Fruit fly (Drosophila melanogaster): ENCODE measurements around the gene Naam.

Gene Naam

DNA sequence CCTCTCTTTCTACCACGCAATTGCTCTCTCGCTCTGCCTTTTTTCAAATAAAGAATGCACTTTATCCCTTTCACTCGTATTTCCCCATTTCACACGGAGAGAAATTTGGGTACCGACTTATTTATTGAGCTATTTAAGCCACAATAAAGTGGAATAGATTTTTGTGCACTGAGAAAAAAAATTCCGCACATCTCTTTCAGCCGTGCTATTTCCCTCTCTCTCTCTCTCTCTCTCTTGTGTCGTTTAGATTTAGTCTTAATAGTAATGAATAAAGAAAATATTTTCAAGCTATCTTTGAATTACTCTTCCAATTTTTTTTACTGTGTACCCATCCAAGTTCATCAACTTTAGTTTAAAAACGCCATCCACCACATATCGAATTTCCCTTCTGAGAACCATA lies 47.6 kb upstream of the Naam start:
- no peak for TF ChIP-seq woc (GFP tag; optimal IDR thresholded peaks at IDR 0.05)
- TF ChIP-seq dsf (GFP tag; optimal IDR thresholded peaks at IDR 0.05; ENCODE audit: borderline replicate concordance): no peak
- peak; percentile 37 for TF ChIP-seq h (GFP tag; optimal IDR thresholded peaks at IDR 0.05)
- TF ChIP-seq Hr78 (GFP tag; optimal IDR thresholded peaks at IDR 0.05): no peak
- no peak for TF ChIP-seq jim (GFP tag; optimal IDR thresholded peaks at IDR 0.05)
- TF ChIP-seq OdsH (GFP tag; optimal IDR thresholded peaks at IDR 0.05): peak; percentile 26
- TF ChIP-seq ey (GFP tag; optimal IDR thresholded peaks at IDR 0.05): peak; percentile 34
- TF ChIP-seq CrebA (GFP tag; optimal IDR thresholded peaks at IDR 0.05; ENCODE audit: borderline replicate concordance): no peak
- no peak for TF ChIP-seq usp (GFP tag; optimal IDR thresholded peaks at IDR 0.05)
- no peak for TF ChIP-seq Abd-B (GFP tag; optimal IDR thresholded peaks at IDR 0.05)
- TF ChIP-seq Dif (GFP tag; optimal IDR thresholded peaks at IDR 0.05; ENCODE audit: partially characterized antibody): no peak
- TF ChIP-seq psq (GFP tag; optimal IDR thresholded peaks at IDR 0.05): peak; percentile 14
- TF ChIP-seq foxo (GFP tag; optimal IDR thresholded peaks at IDR 0.05): peak in 1 of 2 experiments; percentile 60
- TF ChIP-seq dmrt93B (GFP tag; optimal IDR thresholded peaks at IDR 0.05): no peak
- peak; percentile 35 for TF ChIP-seq br (GFP tag; optimal IDR thresholded peaks at IDR 0.05)
- peak; percentile 41 for TF ChIP-seq rgr (GFP tag; optimal IDR thresholded peaks at IDR 0.05)
- no peak for TF ChIP-seq brk (GFP tag; optimal IDR thresholded peaks at IDR 0.05)
- peak; percentile 48 for TF ChIP-seq fru (GFP tag; optimal IDR thresholded peaks at IDR 0.05)
- no peak for TF ChIP-seq Mio (GFP tag; optimal IDR thresholded peaks at IDR 0.05)
- TF ChIP-seq sage (GFP tag; optimal IDR thresholded peaks at IDR 0.05): peak; percentile 40
- TF ChIP-seq HLH106 (tag; optimal IDR thresholded peaks at IDR 0.05): peak; percentile 50
- no peak for TF ChIP-seq lola (GFP tag; optimal IDR thresholded peaks at IDR 0.05)
- peak; percentile 4 for TF ChIP-seq CG32264 (GFP tag; optimal IDR thresholded peaks at IDR 0.05)
- TF ChIP-seq Sp1 (GFP tag; optimal IDR thresholded peaks at IDR 0.05): peak; percentile 36

DNA sequence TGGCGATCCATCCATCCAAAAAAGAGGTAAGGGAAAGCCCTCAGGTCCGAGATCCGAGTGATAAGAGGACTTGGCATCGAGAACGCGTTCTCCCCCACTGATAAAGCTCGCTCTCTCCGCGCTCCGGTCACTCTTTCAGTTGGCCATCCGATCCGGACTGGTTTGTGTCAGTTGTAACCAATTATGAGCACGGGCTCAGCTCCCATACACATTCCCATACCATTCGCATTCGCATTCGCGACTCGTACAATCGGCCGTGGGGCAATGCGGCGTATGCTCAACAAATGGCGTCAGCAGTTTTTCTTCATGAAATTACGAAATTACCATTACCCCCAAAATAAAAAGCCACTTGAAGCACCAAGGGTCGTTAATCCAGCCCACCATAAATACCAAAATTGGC lies 46.8 kb upstream of the Naam start:
- peak; percentile 19 for TF ChIP-seq Dif (GFP tag; optimal IDR thresholded peaks at IDR 0.05; ENCODE audit: partially characterized antibody)
- TF ChIP-seq Abd-B (GFP tag; optimal IDR thresholded peaks at IDR 0.05): no peak

DNA sequence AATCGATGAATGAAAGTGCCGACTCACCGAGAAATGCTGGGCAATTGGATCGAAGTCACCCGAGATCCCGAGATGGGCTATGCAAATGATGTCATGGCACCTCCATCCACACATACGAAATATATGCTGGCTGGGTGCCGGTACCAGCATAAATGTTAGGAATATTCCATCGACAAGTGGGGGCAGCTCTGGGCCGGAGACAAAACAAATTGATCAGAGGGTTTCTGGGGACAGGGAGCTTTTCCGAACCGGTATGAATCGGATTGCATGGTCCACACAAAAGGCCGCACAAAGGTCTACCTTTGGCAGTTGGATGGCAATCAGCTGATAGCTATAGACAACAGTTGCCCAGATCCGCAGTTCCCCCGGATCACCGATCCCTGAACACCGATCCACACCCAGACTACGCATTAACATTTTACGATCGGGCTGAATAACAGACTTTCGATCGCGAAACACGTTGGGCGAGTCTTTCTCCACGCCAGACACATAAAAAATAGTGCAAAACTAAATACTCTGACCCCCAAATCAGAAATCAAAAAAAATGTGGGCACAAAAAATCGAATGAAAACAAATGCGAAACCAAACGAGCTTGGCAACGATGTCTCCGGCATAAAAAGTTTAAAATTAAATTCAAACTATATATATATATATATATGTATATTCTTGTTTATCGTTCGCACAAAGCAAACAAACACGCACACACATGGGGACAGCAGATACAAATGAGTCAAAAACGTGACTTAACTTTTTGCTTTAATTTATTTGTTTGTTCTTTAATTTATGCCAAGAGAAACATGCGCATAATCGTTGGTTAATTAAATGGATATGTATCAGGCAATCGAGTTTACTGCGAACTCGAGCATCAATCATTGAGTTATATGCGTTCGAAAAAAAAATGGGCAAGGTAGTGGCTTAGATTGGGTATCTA lies 45.7 kb upstream of the Naam start:
- TF ChIP-seq Dfd (GFP tag; optimal IDR thresholded peaks at IDR 0.05) (no peak), brk (GFP tag; optimal IDR thresholded peaks at IDR 0.05) (no peak), Hr78 (GFP tag; optimal IDR thresholded peaks at IDR 0.05) (no peak), Myc (optimal IDR thresholded peaks at IDR 0.05) (no peak), CG9705 (GFP tag; optimal IDR thresholded peaks at IDR 0.05) (no peak)

DNA sequence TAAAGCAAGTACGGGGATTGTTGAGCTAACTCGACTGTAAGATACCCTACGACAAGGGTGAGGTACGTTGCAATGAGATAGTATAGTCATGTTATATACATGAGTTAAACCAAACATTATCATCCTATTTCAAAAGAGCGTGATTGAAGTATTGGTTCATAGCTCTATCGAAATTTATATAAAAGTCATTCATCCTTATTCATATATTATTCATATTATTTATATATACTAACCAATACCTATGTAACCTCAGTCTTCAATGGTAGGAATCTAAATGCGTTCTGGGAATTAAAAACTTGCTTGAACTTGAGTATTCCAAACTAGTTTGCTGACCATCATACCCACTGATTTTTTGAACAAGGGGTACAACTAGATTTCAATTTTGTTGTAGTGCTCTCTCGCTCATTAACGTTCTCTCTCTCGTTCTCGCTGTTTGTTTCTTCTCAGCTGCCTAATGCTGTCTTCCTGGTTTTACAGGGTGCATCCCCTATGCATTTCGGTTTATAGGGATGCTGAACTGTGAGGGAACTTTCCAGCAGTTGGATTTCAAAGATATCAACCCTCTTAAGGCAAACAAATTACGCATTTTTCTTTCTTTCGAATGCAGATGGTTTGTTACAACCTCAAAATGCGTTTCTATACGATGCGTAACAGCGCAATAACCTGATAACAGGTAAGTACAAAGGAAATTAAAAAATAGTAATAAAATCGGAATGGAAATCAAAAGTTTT lies 43.3 kb upstream of the Naam start:
- peak; percentile 26 for TF ChIP-seq pan (optimal IDR thresholded peaks at IDR 0.05)
- no peak for TF ChIP-seq woc (GFP tag; optimal IDR thresholded peaks at IDR 0.05)
- no peak for TF ChIP-seq dmrt93B (GFP tag; optimal IDR thresholded peaks at IDR 0.05)

DNA sequence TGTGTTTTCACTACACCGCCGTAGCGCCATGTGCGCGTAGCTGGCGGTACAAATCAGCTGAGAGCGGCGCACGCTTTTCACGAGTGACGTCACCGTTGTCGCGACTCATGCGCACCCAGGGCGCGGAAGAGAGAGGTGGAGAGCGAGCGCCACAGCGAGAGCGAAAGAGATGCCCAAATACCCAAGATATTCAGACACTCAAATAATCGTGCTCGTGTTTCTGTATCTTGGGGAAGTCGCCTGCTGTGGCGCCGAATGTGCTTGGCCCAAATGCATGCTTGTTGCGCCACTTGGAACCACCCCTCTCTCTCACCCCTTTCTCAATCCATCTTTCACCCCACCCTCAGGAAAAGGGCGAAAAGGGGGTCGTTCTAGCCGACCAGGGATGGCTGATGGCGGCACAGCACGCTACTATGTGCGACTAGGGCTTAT lies 38.5 kb upstream of the Naam start, which contains the start of gene CG6231:
TSS of gene CG6231 (minus strand) at position 34 of the 432 bp plus-strand sequence.
- peak; percentile 11 to 26 for TF ChIP-seq dl (GFP tag; optimal IDR thresholded peaks at IDR 0.05; ENCODE audit: insufficient read depth in 1 of 2, partially characterized antibody in 2 of 2)
- TF ChIP-seq tai (GFP tag; optimal IDR thresholded peaks at IDR 0.05): no peak
- TF ChIP-seq Dif (GFP tag; optimal IDR thresholded peaks at IDR 0.05; ENCODE audit: partially characterized antibody): peak; percentile 63
- TF ChIP-seq OdsH (GFP tag; optimal IDR thresholded peaks at IDR 0.05): no peak
- TF ChIP-seq h (GFP tag; optimal IDR thresholded peaks at IDR 0.05): peak; percentile 34
- TF ChIP-seq Vsx2 (GFP tag; optimal IDR thresholded peaks at IDR 0.05; ENCODE audit: partially characterized antibody): peak; percentile 44
- TF ChIP-seq br (GFP tag; optimal IDR thresholded peaks at IDR 0.05): no peak
- TF ChIP-seq woc (GFP tag; optimal IDR thresholded peaks at IDR 0.05): no peak

All from whole organism, wandering third instar larva.